Worm (Caenorhabditis elegans): ENCODE results near the gene T04F3.4.
A peak's percentile ranks its signal among the peaks of the same experiment; 100 is the strongest.

T04F3.4 gene

ce11 chrV:11777846-11778245 lies 15.0 kb upstream of the T04F3.4 start (continued):
- TF ChIP-seq hlh-11 (tag; optimal IDR thresholded peaks at IDR 0.05) (peak; percentile 66), pqm-1 (tag; optimal IDR thresholded peaks at IDR 0.05) (peak; percentile 72), dpl-1 (GFP tag; optimal IDR thresholded peaks at IDR 0.05) (no peak), mes-2 (tag; optimal IDR thresholded peaks at IDR 0.05; ENCODE audit: poor library complexity, severe bottlenecking) (peak; percentile 33), mxl-3 (GFP tag; optimal IDR thresholded peaks at IDR 0.05) (peak; percentile 61), unc-39 (tag; optimal IDR thresholded peaks at IDR 0.05) (no peak), dmd-9 (GFP tag; IDR thresholded peaks at IDR 0.05) (no peak), mdl-1 (tag; optimal IDR thresholded peaks at IDR 0.05) (peak in 1 of 2 experiments; percentile 14), ces-1 (GFP tag; optimal IDR thresholded peaks at IDR 0.05) (no peak), aha-1 (tag) (no peak), hif-1 (tag; optimal IDR thresholded peaks at IDR 0.05) (no peak), hlh-30 (tag; optimal IDR thresholded peaks at IDR 0.05; ENCODE audit: insufficient read depth) (peak; percentile 32), F44E2.7 (GFP tag; IDR thresholded peaks at IDR 0.05) (no peak), jun-1 (tag; optimal IDR thresholded peaks at IDR 0.05) (no peak), egl-43 (GFP tag; IDR thresholded peaks at IDR 0.05) (no peak), attf-4 (tag; optimal IDR thresholded peaks at IDR 0.05) (no peak), lin-13 (GFP tag; optimal IDR thresholded peaks at IDR 0.05) (no peak), F49E8.2 (tag; optimal IDR thresholded peaks at IDR 0.05; ENCODE audit: borderline replicate concordance) (no peak), nhr-237 (tag; optimal IDR thresholded peaks at IDR 0.05) (no peak), nhr-41 (GFP tag; IDR thresholded peaks at IDR 0.05) (no peak), lsy-2 (tag; optimal IDR thresholded peaks at IDR 0.05) (peak in 1 of 2 experiments; percentile 30), daf-16 (GFP tag; optimal IDR thresholded peaks at IDR 0.05) (peak in 1 of 2 experiments; percentile 71), daf-16 (tag; optimal IDR thresholded peaks at IDR 0.05) (peak; percentile 77), nhr-25 (tag; optimal IDR thresholded peaks at IDR 0.05; ENCODE audit: borderline replicate concordance, insufficient read depth) (no peak)

DNA sequence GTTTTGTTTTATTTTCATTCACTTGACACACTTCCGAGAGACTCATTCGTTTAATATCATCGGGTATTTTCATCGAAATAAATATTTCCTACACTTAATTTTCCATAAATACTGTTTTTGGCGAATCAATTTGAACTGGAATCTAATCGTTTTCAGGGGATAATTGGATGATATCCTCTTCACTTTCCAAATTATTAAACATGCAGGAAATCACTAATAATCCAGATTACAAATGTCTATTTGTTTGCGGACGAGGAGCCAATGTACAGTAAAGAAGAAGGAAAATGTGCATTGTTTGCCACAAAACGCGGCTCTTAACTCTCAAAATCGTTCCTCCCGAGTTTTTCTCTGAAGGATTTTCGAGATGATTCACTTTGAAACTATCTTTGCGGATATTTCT lies 13.7 kb upstream of the T04F3.4 start, which contains the start of gene F55A11.6:
F55A11.6 (plus strand) TSS at position 301 of the 400 bp plus-strand sequence.
- TF ChIP-seq mdt-29 (GFP tag; IDR thresholded peaks at IDR 0.05) = no peak
- no peak for TF ChIP-seq lim-7 (GFP tag; IDR thresholded peaks at IDR 0.05)
- TF ChIP-seq madf-9 (GFP tag; conservative IDR thresholded peaks at IDR 0.05) = no peak
- TF ChIP-seq lin-38 (GFP tag; IDR thresholded peaks at IDR 0.05) = no peak
- no peak for TF ChIP-seq snpc-4 (tag; optimal IDR thresholded peaks at IDR 0.05)
- no peak for TF ChIP-seq lin-29 (GFP tag; IDR thresholded peaks at IDR 0.05)
- no peak for TF ChIP-seq set-16 (GFP tag; IDR thresholded peaks at IDR 0.05)
- TF ChIP-seq zag-1 (tag; optimal IDR thresholded peaks at IDR 0.05) = no peak
- TF ChIP-seq daf-8 (GFP tag; IDR thresholded peaks at IDR 0.05) = no peak
- no peak for TF ChIP-seq zip-2 (tag; optimal IDR thresholded peaks at IDR 0.05)
- TF ChIP-seq ZK337.2 (GFP tag; IDR thresholded peaks at IDR 0.05) = no peak
- TF ChIP-seq ama-1 (optimal IDR thresholded peaks at IDR 0.05) = no peak
- TF ChIP-seq daf-19 (GFP tag; conservative IDR thresholded peaks at IDR 0.05) = no peak
- no peak for TF ChIP-seq nhr-25 (tag; optimal IDR thresholded peaks at IDR 0.05; ENCODE audit: borderline replicate concordance, insufficient read depth)
- TF ChIP-seq fos-1 (tag; optimal IDR thresholded peaks at IDR 0.05) = no peak

DNA sequence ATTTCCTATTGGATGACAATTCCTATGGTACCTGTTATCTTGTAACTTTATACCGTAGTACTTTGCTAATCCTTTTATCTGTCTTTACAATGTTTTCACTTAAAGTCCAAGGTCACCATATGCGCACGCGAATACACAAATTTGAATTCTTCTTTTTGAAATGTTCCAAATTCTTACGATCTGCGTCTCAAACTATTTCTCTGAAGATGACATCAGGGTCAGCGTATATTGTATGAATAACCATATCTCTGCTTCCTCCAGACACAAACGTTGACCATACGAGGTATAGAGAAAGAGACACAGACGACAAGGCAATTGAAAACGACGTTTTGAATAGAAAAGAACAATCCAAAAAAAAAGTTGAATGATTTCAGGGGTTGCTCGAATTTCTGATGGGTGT lies 11.1 kb upstream of the T04F3.4 start:
- TF ChIP-seq daf-16 (GFP tag; optimal IDR thresholded peaks at IDR 0.05) (no peak), daf-16 (tag; optimal IDR thresholded peaks at IDR 0.05) (no peak), aly-2 (tag; optimal IDR thresholded peaks at IDR 0.05) (no peak), saeg-2 (GFP tag; IDR thresholded peaks at IDR 0.05) (no peak), dve-1 (tag; optimal IDR thresholded peaks at IDR 0.05; ENCODE audit: insufficient read depth) (peak; percentile 57), lin-38 (GFP tag; IDR thresholded peaks at IDR 0.05) (no peak), unc-62 (GFP tag; optimal IDR thresholded peaks at IDR 0.05 in 1 of 2) (peak in 1 of 2 experiments; percentile 92), unc-62 (tag; optimal IDR thresholded peaks at IDR 0.05) (no peak), nhr-28 (tag; optimal IDR thresholded peaks at IDR 0.05) (peak; percentile 34), lsy-2 (tag; optimal IDR thresholded peaks at IDR 0.05) (peak in 1 of 2 experiments; percentile 17), nhr-25 (tag; optimal IDR thresholded peaks at IDR 0.05; ENCODE audit: borderline replicate concordance, insufficient read depth) (no peak), mxl-2 (GFP tag; conservative IDR thresholded peaks at IDR 0.05) (no peak), F44E2.7 (GFP tag; IDR thresholded peaks at IDR 0.05) (no peak), hlh-11 (tag; optimal IDR thresholded peaks at IDR 0.05) (peak; percentile 5)

All from whole organism, L4 larva.